Fruit fly (Drosophila melanogaster) whole organism: ENCODE data around the gene Vta1.

ENCODE experiments used
- Dll ChIP-seq: fragments of >200 bp; optimal IDR thresholded peaks from 2 replicates; lab custom pipeline; 2017
- usp ChIP-seq: fragments of >200 bp; optimal IDR thresholded peaks from 2 replicates; lab custom pipeline; 2017; ENCODE audit warnings: missing biosample characterization, missing genetic modification characterization, mixed read lengths

dm6 chr3L:1602064-1602832 is 50.5 kb downstream of the Vta1 start, which contains the start of gene CG12104:
- TF ChIP-seq Dll (lab: Kevin White, UChicago): no peak
- no peak for TF ChIP-seq usp (GFP tag; lab: Kevin White, UChicago)
